Fruit fly (Drosophila melanogaster) whole organism, wandering third instar larva: ENCODE data around the gene Acp29AB.

Source experiments
- Dfd ChIP-seq: fragments of >200 bp; optimal IDR thresholded peaks from 2 replicates; lab custom pipeline; 2017; ENCODE audit warnings: missing biosample characterization, missing genetic modification characterization
- GATAd ChIP-seq: sonication (Bioruptor generic); optimal IDR thresholded peaks from 2 replicates; lab custom pipeline; 2016; ENCODE audit warnings: missing biosample characterization, missing genetic modification characterization
- Hr78 ChIP-seq: fragments of >200 bp; optimal IDR thresholded peaks from 2 replicates; lab custom pipeline; 2017; ENCODE audit warnings: missing biosample characterization, missing genetic modification characterization
- Hr83 ChIP-seq: fragments of 200-300 bp; sonication (Bioruptor generic); optimal IDR thresholded peaks from 2 replicates; lab custom pipeline; 2016; ENCODE audit warnings: missing biosample characterization, mild to moderate bottlenecking, missing genetic modification characterization, moderate library complexity; ENCODE audit not compliant: poor library complexity, severe bottlenecking
- Mio ChIP-seq: sonication (Bioruptor generic); optimal IDR thresholded peaks from 2 replicates; lab custom pipeline; 2016; ENCODE audit warnings: missing biosample characterization, missing genetic modification characterization
- N ChIP-seq: fragments of >200 bp; optimal IDR thresholded peaks from 2 replicates; lab custom pipeline; 2018; ENCODE audit warnings: missing biosample characterization, missing external identifiers, missing genetic modification characterization
- Sp1 ChIP-seq: fragments of 200-800 bp; sonication (Bioruptor generic); optimal IDR thresholded peaks from 3 replicates; lab custom pipeline; 2019; ENCODE audit warnings: missing biosample characterization, mild to moderate bottlenecking, missing genetic modification characterization, moderate library complexity
- br ChIP-seq: fragments of 200-800 bp; sonication (Bioruptor generic); optimal IDR thresholded peaks from 2 replicates; lab custom pipeline; 2016; ENCODE audit warnings: missing biosample characterization, missing genetic modification characterization
- brk ChIP-seq: fragments of 200-800 bp; sonication (Bioruptor generic); optimal IDR thresholded peaks from 2 replicates; lab custom pipeline; 2016; ENCODE audit warnings: missing biosample characterization, mild to moderate bottlenecking, missing genetic modification characterization
- fru ChIP-seq: fragments of 200-800 bp; sonication (Bioruptor generic); optimal IDR thresholded peaks from 3 replicates; lab custom pipeline; 2016; ENCODE audit warnings: missing biosample characterization, mild to moderate bottlenecking, missing genetic modification characterization
- jim ChIP-seq: fragments of 175-275, 200-325 bp; sonication (Bioruptor generic); optimal IDR thresholded peaks from 2 replicates; lab custom pipeline; 2016; ENCODE audit warnings: missing biosample characterization, mild to moderate bottlenecking, missing genetic modification characterization
- lola ChIP-seq: fragments of >200 bp; optimal IDR thresholded peaks from 2 replicates; lab custom pipeline; 2017; ENCODE audit warnings: missing biosample characterization, missing genetic modification characterization
- woc ChIP-seq: sonication (Bioruptor generic); optimal IDR thresholded peaks from 2 replicates; lab custom pipeline; 2016; ENCODE audit warnings: missing biosample characterization, mild to moderate bottlenecking, missing genetic modification characterization

DNA sequence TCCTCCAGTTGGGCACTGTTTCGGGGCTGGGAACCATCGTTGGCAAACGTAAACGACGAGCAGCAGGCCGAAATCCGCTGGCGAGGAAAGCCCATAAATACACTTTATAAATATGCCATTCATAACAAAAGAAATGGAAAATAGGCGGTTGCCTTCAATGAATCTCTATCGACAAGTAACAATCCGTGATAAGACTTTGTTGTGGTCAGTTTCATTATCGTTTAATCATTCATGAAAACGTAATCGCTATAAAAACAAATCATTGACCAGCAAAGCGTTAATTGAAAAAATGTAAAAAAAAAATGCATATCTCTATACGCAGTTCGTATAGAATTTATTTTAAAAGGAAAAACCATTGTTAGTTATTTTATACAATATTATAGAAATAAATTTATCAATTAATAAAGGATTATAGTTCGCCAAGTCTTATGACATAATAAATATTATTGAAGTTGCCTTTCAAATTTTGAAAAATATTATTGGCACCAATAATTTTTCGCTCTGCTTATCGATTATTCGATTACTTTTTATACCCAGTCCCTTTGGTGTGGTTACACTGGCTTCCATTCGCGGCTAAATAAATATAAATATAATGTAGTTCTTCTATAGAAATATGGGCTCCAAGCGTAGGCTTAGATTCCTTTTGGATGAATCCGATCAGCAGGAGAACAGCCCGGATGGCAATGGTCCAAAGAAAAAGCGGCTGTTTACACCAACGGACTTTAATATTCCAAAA lies 7.0 kb upstream of the Acp29AB start, which contains the start of gene CG31898:
- TF ChIP-seq br (GFP tag; lab: Kevin White, UChicago) (no peak), brk (GFP tag; lab: Kevin White, UChicago) (no peak), Dfd (GFP tag; lab: Kevin White, UChicago) (no peak), jim (GFP tag; lab: Kevin White, UChicago) (no peak), Hr83 (no peak), fru (GFP tag; lab: Kevin White, UChicago) (no peak), GATAd (GFP tag; lab: Kevin White, UChicago) (no peak), lola (GFP tag; lab: Kevin White, UChicago) (no peak), woc (GFP tag; lab: Kevin White, UChicago) (no peak), N (GFP tag; lab: Kevin White, UChicago) (no peak), Hr78 (GFP tag; lab: Kevin White, UChicago) (no peak), Sp1 (GFP tag; lab: Kevin White, UChicago) (no peak), Mio (GFP tag; lab: Kevin White, UChicago) (no peak)
